Fruit fly (Drosophila melanogaster) whole organism, embryonic: ENCODE measurements around the gene CG9395.

ENCODE experiments used
- Abd-B ChIP-seq: fragments of 200-800 bp; sonication (Bioruptor generic); optimal IDR thresholded peaks from 2 replicates; lab custom pipeline; 2018; ENCODE audit warnings: missing biosample characterization, mild to moderate bottlenecking, missing genetic modification characterization, moderate library complexity
- Asciz ChIP-seq: fragments of 200-800 bp; sonication (Bioruptor generic); optimal IDR thresholded peaks from 2 replicates; lab custom pipeline; 2017; ENCODE audit warnings: missing biosample characterization, mild to moderate bottlenecking, missing genetic modification characterization, missing genetic modification reagents
- Atf6 ChIP-seq: fragments of 200-800 bp; sonication (Bioruptor generic); IDR thresholded peaks from 2 replicates; pipeline ENCODE4 v1.3.6; 2022; ENCODE audit warnings: missing biosample characterization, missing genetic modification characterization
- CG10209 ChIP-seq: fragments of 200-800 bp; sonication (Bioruptor generic); optimal IDR thresholded peaks from 3 replicates; lab custom pipeline; 2017; ENCODE audit warnings: missing biosample characterization, mild to moderate bottlenecking, missing genetic modification characterization, missing genetic modification reagents
- CG10267 ChIP-seq: fragments of 200-800 bp; sonication (Bioruptor generic); optimal IDR thresholded peaks from 2 replicates; lab custom pipeline; 2018; ENCODE audit warnings: missing biosample characterization, mild to moderate bottlenecking, missing genetic modification characterization, moderate library complexity
- CG11085 ChIP-seq: fragments of 200-800 bp; sonication (Bioruptor generic); IDR thresholded peaks from 2 replicates; pipeline ENCODE4 v1.3.6; 2022; ENCODE audit warnings: missing biosample characterization, missing genetic modification characterization
- CG12236 ChIP-seq: fragments of 200-800 bp; sonication (Bioruptor generic); optimal IDR thresholded peaks from 2 replicates; lab custom pipeline; 2016; ENCODE audit warnings: missing biosample characterization, missing genetic modification characterization
- CG13123 ChIP-seq: fragments of 200-800 bp; sonication (Bioruptor generic); optimal IDR thresholded peaks from 2 replicates; lab custom pipeline; 2016; ENCODE audit warnings: missing biosample characterization, missing genetic modification characterization
- CG13894 ChIP-seq: fragments of 200-800 bp; sonication (Bioruptor generic); optimal IDR thresholded peaks from 3 replicates; lab custom pipeline; 2018; ENCODE audit warnings: missing biosample characterization, mild to moderate bottlenecking, missing genetic modification characterization, moderate library complexity
- CG14014 ChIP-seq: fragments of 200-800 bp; sonication (Bioruptor generic); IDR thresholded peaks from 2 replicates; pipeline ENCODE4 v1.3.6; 2022; ENCODE audit warnings: missing biosample characterization, missing genetic modification characterization
- CG16813 ChIP-seq: fragments of 200-800 bp; sonication (Bioruptor generic); IDR thresholded peaks from 3 replicates; pipeline ENCODE4 v1.3.6; 2022; ENCODE audit warnings: missing biosample characterization, missing genetic modification characterization; ENCODE audit not compliant: partially characterized antibody
- CG16815 ChIP-seq: fragments of 200-800 bp; sonication (Bioruptor generic); optimal IDR thresholded peaks from 3 replicates; lab custom pipeline; 2017; ENCODE audit warnings: missing biosample characterization, mild to moderate bottlenecking, missing genetic modification characterization
- CG17361 ChIP-seq: fragments of 200-800 bp; sonication (Bioruptor generic); IDR thresholded peaks from 3 replicates; pipeline ENCODE4 v1.3.6; 2022; ENCODE audit warnings: missing biosample characterization, missing genetic modification characterization
- CG1792 ChIP-seq: fragments of 200-800 bp; sonication (Bioruptor generic); optimal IDR thresholded peaks from 2 replicates; lab custom pipeline; 2016; ENCODE audit warnings: missing biosample characterization, missing genetic modification characterization
- CG18011 ChIP-seq: fragments of 200-800 bp; sonication (Bioruptor generic); optimal IDR thresholded peaks from 2 replicates; lab custom pipeline; 2017; ENCODE audit warnings: missing biosample characterization, missing genetic modification characterization, mild to moderate bottlenecking, moderate library complexity, missing genotype
- CG18262 ChIP-seq: fragments of 200-800 bp; optimal IDR thresholded peaks from 3 replicates; lab custom pipeline; 2019; ENCODE audit warnings: missing biosample characterization, mild to moderate bottlenecking, missing genetic modification characterization, moderate library complexity
- CG2199 ChIP-seq: fragments of 200-800 bp; sonication (Bioruptor generic); IDR thresholded peaks from 3 replicates; pipeline ENCODE4 v1.3.6; 2022; ENCODE audit warnings: missing biosample characterization, missing genetic modification characterization
- CG4617 ChIP-seq: fragments of 200-800 bp; sonication (Bioruptor generic); optimal IDR thresholded peaks from 3 replicates; lab custom pipeline; 2016; ENCODE audit warnings: missing biosample characterization, missing genetic modification characterization, borderline replicate concordance
- CG6272 ChIP-seq: fragments of 200-800 bp; sonication (Bioruptor generic); IDR thresholded peaks from 2 replicates; pipeline ENCODE4 v1.3.6; 2022; ENCODE audit warnings: missing biosample characterization, missing genetic modification characterization
- CG7786 ChIP-seq: fragments of 200-800 bp; sonication (Bioruptor generic); optimal IDR thresholded peaks from 2 replicates; lab custom pipeline; 2016; ENCODE audit warnings: missing biosample characterization, missing genetic modification characterization
- Jarid2 ChIP-seq: fragments of 200-800 bp; sonication (Bioruptor generic); optimal IDR thresholded peaks from 3 replicates; lab custom pipeline; 2017; ENCODE audit warnings: mild to moderate bottlenecking, missing biosample characterization, missing genetic modification reagents, missing genetic modification characterization
- Max ChIP-seq: fragments of 200-800 bp; sonication (Bioruptor generic); optimal IDR thresholded peaks from 2 replicates; lab custom pipeline; 2016; ENCODE audit warnings: missing biosample characterization, mild to moderate bottlenecking, missing genetic modification characterization
- Poxn ChIP-seq: fragments of 200-800 bp; sonication (Bioruptor generic); IDR thresholded peaks from 2 replicates; pipeline ENCODE4 v1.3.6; 2022; ENCODE audit warnings: missing biosample characterization, missing genetic modification characterization
- Sry-δ ChIP-seq: fragments of 200-800 bp; sonication (Bioruptor generic); optimal IDR thresholded peaks from 2 replicates; lab custom pipeline; 2016; ENCODE audit warnings: missing biosample characterization, missing genetic modification characterization
- Xrp1 ChIP-seq: fragments of 200-800 bp; sonication (Bioruptor generic); IDR thresholded peaks from 2 replicates; pipeline ENCODE4 v1.3.6; 2022; ENCODE audit warnings: missing biosample characterization, missing genetic modification characterization
- ab ChIP-seq: fragments of 200-800 bp; sonication (Bioruptor generic); optimal IDR thresholded peaks from 2 replicates; lab custom pipeline; 2016; ENCODE audit warnings: missing biosample characterization, missing genetic modification characterization
- abd-A ChIP-seq: fragments of 200-800 bp; sonication (Bioruptor generic); optimal IDR thresholded peaks from 3 replicates; lab custom pipeline; 2019; ENCODE audit warnings: missing biosample characterization, mild to moderate bottlenecking, missing genetic modification characterization, moderate library complexity
- ara ChIP-seq: fragments of 200-800 bp; sonication (Bioruptor generic); IDR thresholded peaks from 2 replicates; pipeline ENCODE4 v1.3.6; 2022; ENCODE audit warnings: missing biosample characterization, missing genetic modification characterization
- bcd ChIP-seq: fragments of 200-800 bp; sonication (Bioruptor generic); optimal IDR thresholded peaks from 2 replicates; lab custom pipeline; 2017; ENCODE audit warnings: missing biosample characterization, mild to moderate bottlenecking, missing genetic modification characterization
- cad ChIP-seq: fragments of >200 bp; optimal IDR thresholded peaks from 2 replicates; lab custom pipeline; 2017; ENCODE audit warnings: missing biosample characterization, missing genetic modification characterization
- chinmo ChIP-seq: fragments of 200-800 bp; sonication (Bioruptor generic); IDR thresholded peaks from 4 replicates; pipeline ENCODE4 v1.3.6; 2022; ENCODE audit warnings: missing biosample characterization, missing genetic modification characterization; ENCODE audit not compliant: partially characterized antibody
- en ChIP-seq: fragments of 200-800 bp; sonication (Bioruptor generic); optimal IDR thresholded peaks from 2 replicates; lab custom pipeline; 2016; ENCODE audit warnings: missing biosample characterization, missing genetic modification characterization
- gce ChIP-seq: fragments of 200-800 bp; sonication (Bioruptor generic); IDR thresholded peaks from 3 replicates; pipeline ENCODE4 v1.3.6; 2022; ENCODE audit warnings: missing biosample characterization, missing genetic modification characterization
- grn ChIP-seq: fragments of 200-800 bp; sonication (Bioruptor generic); optimal IDR thresholded peaks from 3 replicates; lab custom pipeline; 2017; ENCODE audit warnings: missing biosample characterization, missing genetic modification characterization
- gsb ChIP-seq: fragments of 200-800 bp; sonication (Bioruptor generic); IDR thresholded peaks from 2 replicates; pipeline ENCODE4 v1.3.6; 2022; ENCODE audit warnings: missing biosample characterization, missing genetic modification characterization
- klu ChIP-seq: fragments of 200-800 bp; sonication (Bioruptor generic); IDR thresholded peaks from 2 replicates; pipeline ENCODE4 v1.3.6; 2022; ENCODE audit warnings: missing biosample characterization, missing genetic modification characterization
- kni ChIP-seq: fragments of 200-800 bp; sonication (Bioruptor generic); optimal IDR thresholded peaks from 3 replicates; lab custom pipeline; 2017; ENCODE audit warnings: mild to moderate bottlenecking, missing biosample characterization, missing genetic modification reagents, missing genetic modification characterization
- lilli ChIP-seq: fragments of 200-800 bp; sonication (Bioruptor generic); optimal IDR thresholded peaks from 3 replicates; lab custom pipeline; 2016; ENCODE audit warnings: missing biosample characterization, missing genetic modification characterization
- peb ChIP-seq: fragments of 200-800 bp; sonication (Bioruptor generic); IDR thresholded peaks from 2 replicates; pipeline ENCODE4 v1.3.6; 2022; ENCODE audit warnings: missing biosample characterization, missing genetic modification characterization
- pfk ChIP-seq: fragments of 200-800 bp; sonication (Bioruptor generic); optimal IDR thresholded peaks from 2 replicates; lab custom pipeline; 2018; ENCODE audit warnings: missing biosample characterization, mild to moderate bottlenecking, missing genetic modification characterization, moderate library complexity
- pum ChIP-seq: fragments of 200-800 bp; sonication (Bioruptor generic); optimal IDR thresholded peaks from 2 replicates; lab custom pipeline; 2016; ENCODE audit warnings: missing biosample characterization, missing genetic modification characterization
- pzg ChIP-seq: fragments of 200-800 bp; sonication (Bioruptor generic); optimal IDR thresholded peaks from 3 replicates; lab custom pipeline; 2018; ENCODE audit warnings: missing biosample characterization, mild to moderate bottlenecking, missing genetic modification characterization, moderate library complexity
- rib ChIP-seq: fragments of 200-800 bp; sonication (Bioruptor generic); IDR thresholded peaks from 2 replicates; pipeline ENCODE4 v1.3.6; 2022; ENCODE audit warnings: missing biosample characterization, missing genetic modification characterization
- ro ChIP-seq: fragments of 200-800 bp; sonication (Bioruptor generic); IDR thresholded peaks from 2 replicates; pipeline ENCODE4 v1.3.6; 2022; ENCODE audit warnings: missing biosample characterization, missing genetic modification characterization
- sna ChIP-seq: fragments of 200-800 bp; sonication (Bioruptor generic); IDR thresholded peaks from 2 replicates; pipeline ENCODE4 v1.3.6; 2022; ENCODE audit warnings: missing biosample characterization, missing genetic modification characterization; ENCODE audit not compliant: partially characterized antibody
- so ChIP-seq: fragments of 200-800 bp; sonication (Bioruptor generic); IDR thresholded peaks from 3 replicates; pipeline ENCODE4 v1.3.6; 2022; ENCODE audit warnings: missing biosample characterization, missing genetic modification characterization
- sob ChIP-seq: fragments of 200-800 bp; sonication (Bioruptor generic); IDR thresholded peaks from 2 replicates; pipeline ENCODE4 v1.3.6; 2022; ENCODE audit warnings: missing biosample characterization, missing genetic modification characterization
- tap ChIP-seq: fragments of 200-800 bp; optimal IDR thresholded peaks from 3 replicates; lab custom pipeline; 2019; ENCODE audit warnings: missing biosample characterization, mild to moderate bottlenecking, missing genetic modification characterization, moderate library complexity
- tgo ChIP-seq: fragments of 200-800 bp; sonication (Bioruptor generic); IDR thresholded peaks from 3 replicates; pipeline ENCODE4 v1.3.6; 2022; ENCODE audit warnings: missing biosample characterization, missing genetic modification characterization
- tll ChIP-seq, 2 experiments: fragments of 200-800 bp in 1 of 2; fragments of >200 bp in 1 of 2; sonication (Bioruptor generic) in 1 of 2; optimal IDR thresholded peaks; 2 replicates each; lab custom pipeline; 2017 to 2019; ENCODE audit warnings: missing biosample characterization in 2 of 2, missing genetic modification characterization in 2 of 2, mild to moderate bottlenecking in 1 of 2, moderate library complexity in 1 of 2
- tup ChIP-seq: fragments of 200-800 bp; sonication (Bioruptor generic); optimal IDR thresholded peaks from 2 replicates; lab custom pipeline; 2016; ENCODE audit warnings: missing biosample characterization, mild to moderate bottlenecking, missing genetic modification characterization, moderate library complexity

CG9395 gene

DNA sequence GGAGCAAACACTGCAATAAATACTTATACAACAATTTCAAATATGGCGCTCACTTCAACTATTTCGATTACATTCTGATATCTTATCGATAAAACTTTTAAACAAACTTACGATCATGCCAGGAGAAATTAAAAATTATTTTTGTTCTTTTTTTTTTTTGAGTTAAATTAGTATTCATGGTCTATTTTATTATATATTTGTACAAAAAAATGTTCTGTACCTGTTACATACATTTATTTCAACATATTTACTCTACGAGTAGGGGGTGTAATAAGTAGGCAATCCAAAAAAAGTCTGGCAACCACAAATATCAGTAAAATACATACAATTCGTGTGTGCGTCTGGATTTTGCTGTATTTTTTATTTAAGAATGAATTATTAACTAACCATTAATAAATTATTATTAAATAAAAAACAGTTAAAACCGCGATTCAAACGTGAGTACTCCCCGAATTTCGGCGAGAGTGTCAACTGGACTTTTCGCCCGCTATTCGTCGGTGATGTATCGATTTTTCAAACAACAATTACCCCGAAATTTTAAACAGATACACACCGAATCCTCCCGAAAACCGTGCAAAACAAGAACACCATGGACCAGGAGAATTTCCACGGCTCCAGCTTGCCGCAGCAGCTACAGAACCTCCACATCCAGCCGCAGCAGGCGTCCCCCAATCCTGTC is 27.6 kb upstream of the CG9395 start, which contains the start of gene loqs (continued):
- no peak for TF ChIP-seq Jarid2 (GFP tag; lab: Kevin White, UChicago)
- no peak for TF ChIP-seq CG7786 (GFP tag; lab: Kevin White, UChicago)
- TF ChIP-seq grn (GFP tag; lab: Kevin White, UChicago): no peak
- TF ChIP-seq CG11085 (GFP tag; lab: Robert Waterston, UW): no peak
- no peak for TF ChIP-seq CG6272
- TF ChIP-seq CG1792 (GFP tag; lab: Kevin White, UChicago): no peak
- TF ChIP-seq ro (GFP tag; lab: Robert Waterston, UW): no peak
- TF ChIP-seq klu (GFP tag; lab: Robert Waterston, UW): no peak
- no peak for TF ChIP-seq Poxn (GFP tag; lab: Robert Waterston, UW)
- no peak for TF ChIP-seq CG2199 (GFP tag; lab: Robert Waterston, UW)
- TF ChIP-seq chinmo (GFP tag; lab: Robert Waterston, UW): no peak
- TF ChIP-seq CG14014 (GFP tag; lab: Robert Waterston, UW): no peak
- 0 out of 3 replicates have a peak, but pooled peaks have one; percentile 27 for TF ChIP-seq CG17361
- peak; percentile 7 for TF ChIP-seq CG18262 (tag; lab: Kevin White, UChicago)
- peak; percentile 25 for TF ChIP-seq pzg
- no peak for TF ChIP-seq pfk (GFP tag; lab: Kevin White, UChicago)
- no peak for TF ChIP-seq CG12236 (GFP tag; lab: Kevin White, UChicago)
- no peak for TF ChIP-seq rib (GFP tag; lab: Robert Waterston, UW)
- no peak for TF ChIP-seq abd-A (tag; lab: Kevin White, UChicago)
- TF ChIP-seq tup (GFP tag; lab: Kevin White, UChicago): no peak
- no peak for TF ChIP-seq CG18011 (GFP tag; lab: Kevin White, UChicago)
- TF ChIP-seq Asciz: no peak
- no peak for TF ChIP-seq CG13123 (GFP tag; lab: Kevin White, UChicago)
- TF ChIP-seq Max (GFP tag; lab: Kevin White, UChicago): no peak
- no peak for TF ChIP-seq cad (GFP tag; lab: Kevin White, UChicago)
- no peak for TF ChIP-seq CG10209 (GFP tag; lab: Kevin White, UChicago)
- no peak for TF ChIP-seq peb (GFP tag; lab: Robert Waterston, UW)
- no peak for TF ChIP-seq so
- no peak for TF ChIP-seq kni
- TF ChIP-seq Abd-B: no peak
- peak; percentile 31 for TF ChIP-seq CG4617 (GFP tag; lab: Kevin White, UChicago)
- TF ChIP-seq tll (GFP tag; optimal IDR thresholded peaks at IDR 0.05; lab: Kevin White, UChicago): no peak
- peak; percentile 4 for TF ChIP-seq Sry-δ (GFP tag; lab: Kevin White, UChicago)
- no peak for TF ChIP-seq ara (GFP tag; lab: Robert Waterston, UW)
- no peak for TF ChIP-seq gsb (GFP tag; lab: Robert Waterston, UW)
- TF ChIP-seq lilli (GFP tag; lab: Kevin White, UChicago): peak; percentile 24
- TF ChIP-seq bcd: no peak
- TF ChIP-seq pum (GFP tag; lab: Kevin White, UChicago): no peak
- no peak for TF ChIP-seq en (GFP tag; lab: Kevin White, UChicago)
- no peak for TF ChIP-seq gce (GFP tag; lab: Robert Waterston, UW)
- no peak for TF ChIP-seq sob (GFP tag; lab: Robert Waterston, UW)
- TF ChIP-seq tgo (GFP tag; lab: Robert Waterston, UW): no peak
- no peak for TF ChIP-seq CG16815 (GFP tag; lab: Kevin White, UChicago)
- TF ChIP-seq Xrp1 (GFP tag; lab: Robert Waterston, UW): no peak
- TF ChIP-seq CG10267 (tag; lab: Kevin White, UChicago): peak; percentile 39
- no peak for TF ChIP-seq Atf6
- TF ChIP-seq tap (tag; lab: Kevin White, UChicago): no peak
- TF ChIP-seq sna: no peak
- no peak for TF ChIP-seq CG16813
- TF ChIP-seq ab (GFP tag; lab: Kevin White, UChicago): no peak
- TF ChIP-seq CG13894: no peak
